Worm (Caenorhabditis elegans) whole organism, mixed stage, embryonic: ENCODE results near the gene F53C3.6.

Source experiments
- blmp-1 ChIP-seq: fragments of 150-350 bp; optimal IDR thresholded peaks from 2 replicates; lab custom pipeline; 2014; ENCODE audit warnings: missing biosample characterization, missing genetic modification characterization
- ces-1 ChIP-seq: fragments of 150-350 bp; optimal IDR thresholded peaks from 2 replicates; lab custom pipeline; 2014; ENCODE audit warnings: missing biosample characterization, missing genetic modification reagents, missing genetic modification characterization
- elt-3 ChIP-seq: fragments of 150-350 bp; optimal IDR thresholded peaks from 2 replicates; lab custom pipeline; 2014; ENCODE audit warnings: missing biosample characterization, missing genetic modification characterization
- ham-2 ChIP-seq: fragments of 200-800 bp; sonication (Bioruptor generic); optimal IDR thresholded peaks from 2 replicates; lab custom pipeline; 2018; ENCODE audit warnings: mild to moderate bottlenecking, missing genetic modification characterization, missing compliant biosample characterization
- lin-13 ChIP-seq: fragments of 150-350 bp; optimal IDR thresholded peaks from 2 replicates; lab custom pipeline; 2014; ENCODE audit warnings: missing biosample characterization, missing genetic modification characterization
- lsy-2 ChIP-seq: fragments of 150-350 bp; optimal IDR thresholded peaks from 2 replicates; lab custom pipeline; 2014; ENCODE audit warnings: missing biosample characterization, missing genetic modification characterization
- nhr-76 ChIP-seq: sonication (generic microtip); optimal IDR thresholded peaks from 2 replicates; lab custom pipeline; 2017; ENCODE audit warnings: missing biosample characterization, missing genetic modification characterization
- ztf-11 ChIP-seq: fragments of 150-350 bp; optimal IDR thresholded peaks from 2 replicates; lab custom pipeline; 2014; ENCODE audit warnings: missing biosample characterization, missing genetic modification characterization

ce11 chrII:3891124-3891523 lies 6.8 kb upstream of the F53C3.6 start, which contains the start of gene F53C3.8:
- TF ChIP-seq ces-1 (no peak), ztf-11 (tag; lab: Kevin White, UChicago) (no peak), lsy-2 (tag; lab: Kevin White, UChicago) (no peak), lin-13 (tag; lab: Kevin White, UChicago) (no peak), elt-3 (no peak), ham-2 (GFP tag; lab: Kevin White, UChicago) (no peak), blmp-1 (tag; lab: Kevin White, UChicago) (no peak), nhr-76 (tag; lab: Kevin White, UChicago) (no peak)
